Worm (Caenorhabditis elegans) whole organism, L4 larva: ENCODE results near the gene lmd-5.

Experiments
- F10B5.3 ChIP-seq: sonication (generic microtip); optimal IDR thresholded peaks from 2 replicates; lab custom pipeline; 2016; ENCODE audit warnings: mild to moderate bottlenecking, missing genetic modification characterization, missing compliant biosample characterization
- F26F4.8 ChIP-seq: fragments of 200-800 bp; sonication (Bioruptor generic); conservative IDR thresholded peaks from 2 replicates; pipeline ENCODE4 v1.3.6; 2022; ENCODE audit warnings: missing genetic modification characterization, missing compliant biosample characterization
- F37D6.2 ChIP-seq: sonication (generic microtip); optimal IDR thresholded peaks from 2 replicates; lab custom pipeline; 2016; ENCODE audit warnings: mild to moderate bottlenecking, missing genetic modification characterization, missing compliant biosample characterization
- F49E8.2 ChIP-seq: sonication (generic microtip); optimal IDR thresholded peaks from 2 replicates; lab custom pipeline; 2016; ENCODE audit warnings: missing compliant biosample characterization, mild to moderate bottlenecking, missing genetic modification characterization, borderline replicate concordance
- R02D3.7 ChIP-seq: fragments of 150-350 bp; sonication (generic microtip); optimal IDR thresholded peaks from 3 replicates; lab custom pipeline; 2014; ENCODE audit warnings: missing biosample characterization, missing genetic modification characterization
- T26A8.4 ChIP-seq: fragments of 200-800 bp; sonication (Bioruptor generic); IDR thresholded peaks from 2 replicates; pipeline ENCODE4 v1.3.6; 2022; ENCODE audit warnings: missing genetic modification characterization, missing compliant biosample characterization
- Y105C5A.15 ChIP-seq: fragments of 200-800 bp; sonication (Bioruptor generic); IDR thresholded peaks from 2 replicates; pipeline ENCODE4 v1.3.6; 2022; ENCODE audit warnings: missing genetic modification characterization, missing compliant biosample characterization
- Y5F2A.4 ChIP-seq: fragments of 200-800 bp; sonication (Bioruptor generic); optimal IDR thresholded peaks from 2 replicates; lab custom pipeline; 2018; ENCODE audit warnings: mild to moderate bottlenecking, missing genetic modification characterization, missing compliant biosample characterization
- Y75B8A.6 ChIP-seq: fragments of 200-800 bp; sonication (Bioruptor generic); IDR thresholded peaks from 2 replicates; pipeline ENCODE4 v1.3.6; 2022; ENCODE audit warnings: missing genetic modification reagents, missing genetic modification characterization, missing compliant biosample characterization
- ZK337.2 ChIP-seq: fragments of 200-800 bp; sonication (Bioruptor generic); IDR thresholded peaks from 2 replicates; pipeline ENCODE4 v1.3.6; 2022; ENCODE audit warnings: missing genetic modification reagents, missing genetic modification characterization, missing compliant biosample characterization
- ZK546.5 ChIP-seq, 2 experiments: sonication (generic microtip); optimal IDR thresholded peaks; 2 replicates each; lab custom pipeline; 2017; ENCODE audit warnings: missing biosample characterization in 2 of 2, missing genetic modification characterization in 2 of 2
- aly-2 ChIP-seq: sonication (generic microtip); optimal IDR thresholded peaks from 2 replicates; lab custom pipeline; 2018; ENCODE audit warnings: missing biosample characterization, missing genetic modification characterization
- attf-4 ChIP-seq: sonication (generic microtip); optimal IDR thresholded peaks from 3 replicates; lab custom pipeline; 2017; ENCODE audit warnings: missing biosample characterization, missing genetic modification characterization
- ceh-28 ChIP-seq: fragments of 150-350 bp; optimal IDR thresholded peaks from 2 replicates; lab custom pipeline; 2014; ENCODE audit warnings: missing biosample characterization, missing genetic modification reagents, missing genetic modification characterization
- ceh-32 ChIP-seq: sonication (generic microtip); optimal IDR thresholded peaks from 2 replicates; lab custom pipeline; 2016; ENCODE audit warnings: mild to moderate bottlenecking, missing genetic modification characterization, missing compliant biosample characterization; ENCODE audit not compliant: poor library complexity
- ceh-62 ChIP-seq: sonication (generic microtip); optimal IDR thresholded peaks from 2 replicates; lab custom pipeline; 2017; ENCODE audit warnings: missing biosample characterization, missing genetic modification characterization
- cey-2 ChIP-seq: sonication (generic microtip); optimal IDR thresholded peaks from 3 replicates; lab custom pipeline; 2017; ENCODE audit warnings: missing genetic modification characterization, mild to moderate bottlenecking, missing compliant biosample characterization, antibody characterized with exemption, borderline replicate concordance; ENCODE audit not compliant: insufficient read depth
- daf-12 ChIP-seq: fragments of 150-350 bp; optimal IDR thresholded peaks from 2 replicates; lab custom pipeline; 2014; ENCODE audit warnings: missing biosample characterization, missing genetic modification reagents, missing genetic modification characterization
- daf-16 ChIP-seq, 3 experiments: sonication (generic microtip); optimal IDR thresholded peaks; 2 replicates each; lab custom pipeline; 2016 to 2017; ENCODE audit warnings: missing genetic modification characterization in 3 of 3, missing genetic modification reagents in 3 of 3, mild to moderate bottlenecking in 2 of 3, missing compliant biosample characterization in 2 of 3, missing biosample characterization in 1 of 3, moderate library complexity in 1 of 3
- daf-19 ChIP-seq: fragments of 200-800 bp; sonication (Bioruptor generic); conservative IDR thresholded peaks from 2 replicates; pipeline ENCODE4 v1.3.6; 2022; ENCODE audit warnings: missing genetic modification characterization, missing compliant biosample characterization
- daf-8 ChIP-seq: fragments of 200-800 bp; sonication (Bioruptor generic); IDR thresholded peaks from 2 replicates; pipeline ENCODE4 v1.3.6; 2022; ENCODE audit warnings: missing genetic modification characterization, missing compliant biosample characterization
- hlh-11 ChIP-seq: fragments of 200-800 bp; sonication (Bioruptor generic); optimal IDR thresholded peaks from 2 replicates; lab custom pipeline; 2018; ENCODE audit warnings: mild to moderate bottlenecking, missing genetic modification characterization, missing compliant biosample characterization
- hlh-30 ChIP-seq: sonication (generic microtip); optimal IDR thresholded peaks from 2 replicates; lab custom pipeline; 2017; ENCODE audit warnings: antibody characterized with exemption, mild to moderate bottlenecking, missing genetic modification characterization, missing compliant biosample characterization; ENCODE audit not compliant: insufficient read depth
- hmg-1.1 ChIP-seq: fragments of 200-800 bp; sonication (Bioruptor generic); IDR thresholded peaks from 2 replicates; pipeline ENCODE4 v1.3.6; 2022; ENCODE audit warnings: missing genetic modification reagents, missing genetic modification characterization, missing compliant biosample characterization
- lin-13 ChIP-seq: fragments of 150-350 bp; optimal IDR thresholded peaks from 2 replicates; lab custom pipeline; 2014; ENCODE audit warnings: missing biosample characterization, missing genetic modification reagents, missing genetic modification characterization
- lin-29 ChIP-seq: fragments of 200-800 bp; sonication (Bioruptor generic); IDR thresholded peaks from 2 replicates; pipeline ENCODE4 v1.3.6; 2022; ENCODE audit warnings: missing genetic modification reagents, missing genetic modification characterization, missing compliant biosample characterization
- lin-38 ChIP-seq: fragments of 200-800 bp; sonication (Bioruptor generic); IDR thresholded peaks from 2 replicates; pipeline ENCODE4 v1.3.6; 2022; ENCODE audit warnings: missing genetic modification reagents, missing genetic modification characterization, missing compliant biosample characterization
- mdl-1 ChIP-seq, 2 experiments: fragments of 150-350 bp in 1 of 2; sonication (generic microtip) in 1 of 2; optimal IDR thresholded peaks; 2 replicates each; lab custom pipeline; 2014 to 2017; ENCODE audit warnings: missing biosample characterization in 2 of 2, missing genetic modification characterization in 2 of 2
- mdt-29 ChIP-seq: fragments of 200-800 bp; sonication (Bioruptor generic); IDR thresholded peaks from 2 replicates; pipeline ENCODE4 v1.3.6; 2022; ENCODE audit warnings: missing genetic modification reagents, missing genetic modification characterization, missing compliant biosample characterization
- mep-1 ChIP-seq: fragments of 150-350 bp; sonication (generic microtip); optimal IDR thresholded peaks from 3 replicates; lab custom pipeline; 2014; ENCODE audit warnings: missing biosample characterization, missing genetic modification characterization
- nhr-102 ChIP-seq: sonication (generic microtip); optimal IDR thresholded peaks from 2 replicates; lab custom pipeline; 2016; ENCODE audit warnings: mild to moderate bottlenecking, missing genetic modification characterization, moderate library complexity, missing compliant biosample characterization
- nhr-111 ChIP-seq: fragments of 200-800 bp; sonication (Bioruptor generic); optimal IDR thresholded peaks from 2 replicates; lab custom pipeline; 2018; ENCODE audit warnings: mild to moderate bottlenecking, missing genetic modification characterization, missing compliant biosample characterization
- nhr-25 ChIP-seq: sonication (generic microtip); optimal IDR thresholded peaks from 2 replicates; lab custom pipeline; 2017; ENCODE audit warnings: missing genetic modification characterization, mild to moderate bottlenecking, missing compliant biosample characterization, antibody characterized with exemption, moderate library complexity, borderline replicate concordance; ENCODE audit not compliant: insufficient read depth
- nhr-42 ChIP-seq: fragments of 200-800 bp; sonication (Bioruptor generic); IDR thresholded peaks from 2 replicates; pipeline ENCODE4 v1.3.6; 2022; ENCODE audit warnings: missing genetic modification characterization, missing compliant biosample characterization
- nhr-6 ChIP-seq: fragments of 150-350 bp; optimal IDR thresholded peaks from 2 replicates; lab custom pipeline; 2014; ENCODE audit warnings: missing biosample characterization, missing genetic modification characterization
- nhr-76 ChIP-seq: fragments of 150-350 bp; optimal IDR thresholded peaks from 2 replicates; lab custom pipeline; 2014; ENCODE audit warnings: missing biosample characterization, missing genetic modification characterization
- pha-4 ChIP-seq, 2 experiments: fragments of 150-350 bp in 1 of 2; fragments of 200-800 bp in 1 of 2; sonication (Bioruptor generic) in 1 of 2; IDR thresholded peaks in 1 of 2; optimal IDR thresholded peaks in 1 of 2; 2 replicates each; pipeline versions ENCODE4 v1.3.6 to Lab custom; 2014 to 2022; ENCODE audit warnings: missing genetic modification characterization in 2 of 2, missing genetic modification reagents in 2 of 2, missing biosample characterization in 1 of 2, missing compliant biosample characterization in 1 of 2
- php-3 ChIP-seq: fragments of 200-800 bp; sonication (Bioruptor generic); IDR thresholded peaks from 2 replicates; pipeline ENCODE4 v1.3.6; 2022; ENCODE audit warnings: missing genetic modification reagents, missing genetic modification characterization, missing compliant biosample characterization
- rbr-2 ChIP-seq: sonication (generic microtip); optimal IDR thresholded peaks from 2 replicates; lab custom pipeline; 2016; ENCODE audit warnings: missing genotype, missing genetic modification characterization, missing compliant biosample characterization
- set-16 ChIP-seq: fragments of 200-800 bp; sonication (Bioruptor generic); IDR thresholded peaks from 2 replicates; pipeline ENCODE4 v1.3.6; 2022; ENCODE audit warnings: missing genetic modification reagents, missing genetic modification characterization, missing compliant biosample characterization
- skn-1 ChIP-seq: fragments of 150-350 bp; optimal IDR thresholded peaks from 2 replicates; lab custom pipeline; 2014; ENCODE audit warnings: missing biosample characterization, missing genetic modification characterization
- snpc-1.2 ChIP-seq: fragments of 200-800 bp; sonication (Bioruptor generic); IDR thresholded peaks from 2 replicates; pipeline ENCODE4 v1.3.6; 2022; ENCODE audit warnings: missing genetic modification reagents, missing genetic modification characterization, missing compliant biosample characterization
- snpc-4 ChIP-seq: fragments of 150-350 bp; optimal IDR thresholded peaks from 2 replicates; lab custom pipeline; 2014; ENCODE audit warnings: missing biosample characterization, missing genetic modification characterization
- tag-97 ChIP-seq: fragments of 200-800 bp; sonication (Bioruptor generic); IDR thresholded peaks from 2 replicates; pipeline ENCODE4 v1.3.6; 2022; ENCODE audit warnings: missing genetic modification characterization, missing compliant biosample characterization
- tra-1 ChIP-seq: fragments of 200-800 bp; sonication (Bioruptor generic); IDR thresholded peaks from 2 replicates; pipeline ENCODE4 v1.3.6; 2022; ENCODE audit warnings: missing genetic modification reagents, missing genetic modification characterization, missing compliant biosample characterization
- unc-130 ChIP-seq: sonication (generic microtip); optimal IDR thresholded peaks from 2 replicates; lab custom pipeline; 2016; ENCODE audit warnings: missing genetic modification reagents, missing genetic modification characterization, missing compliant biosample characterization
- unc-39 ChIP-seq: sonication (generic microtip); optimal IDR thresholded peaks from 2 replicates; lab custom pipeline; 2017; ENCODE audit warnings: missing biosample characterization, missing genetic modification characterization
- zip-11 ChIP-seq: fragments of 200-800 bp; sonication (Bioruptor generic); IDR thresholded peaks from 2 replicates; pipeline ENCODE4 v1.3.6; 2022; ENCODE audit warnings: missing genetic modification characterization, missing compliant biosample characterization
- zip-2 ChIP-seq: fragments of 150-350 bp; optimal IDR thresholded peaks from 2 replicates; lab custom pipeline; 2014; ENCODE audit warnings: missing biosample characterization, missing genetic modification characterization

The lmd-5 gene

DNA sequence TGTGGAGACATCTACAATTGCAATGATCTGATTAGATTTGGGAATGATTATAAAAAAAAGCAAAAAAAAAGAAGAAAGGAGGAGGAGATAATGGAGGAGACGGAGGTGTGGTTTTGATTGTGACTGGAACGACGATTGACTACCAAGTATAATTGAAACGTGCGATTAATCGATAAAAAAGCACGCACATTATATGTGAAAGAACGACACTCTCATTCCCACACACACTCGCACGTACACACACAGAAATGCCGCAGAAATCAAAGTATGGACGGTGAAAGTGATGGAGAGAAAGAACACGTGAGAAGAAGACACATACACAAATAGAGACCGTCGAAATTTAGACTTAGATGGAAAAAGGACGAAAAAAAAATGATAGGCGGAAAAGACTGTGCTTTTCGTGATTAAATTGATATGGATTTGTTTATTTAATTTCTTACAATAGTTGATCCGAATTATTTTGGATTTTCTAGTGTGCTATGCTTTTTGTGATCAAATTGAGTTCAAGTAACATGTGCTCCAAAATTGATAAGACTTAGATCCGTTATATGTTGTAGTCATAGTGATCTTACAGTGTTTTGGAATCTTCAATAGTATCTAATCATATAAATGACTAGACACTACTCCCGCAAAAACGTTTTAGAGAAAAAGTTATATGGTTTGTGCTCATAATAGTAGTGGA is 29.6 kb upstream of the lmd-5 start, which contains the start of gene nhr-135 (continued):
- no peak for TF ChIP-seq zip-11 (GFP tag; lab: Robert Waterston, UW)
- TF ChIP-seq mdt-29 (GFP tag; lab: Robert Waterston, UW): no peak
- TF ChIP-seq hlh-11 (tag; lab: Kevin White, UChicago): peak; percentile 93
- TF ChIP-seq nhr-102 (tag; lab: Kevin White, UChicago): peak; percentile 90
- no peak for TF ChIP-seq Y75B8A.6
- TF ChIP-seq F26F4.8 (GFP tag; lab: Robert Waterston, UW): no peak
- no peak for TF ChIP-seq aly-2 (tag; lab: Kevin White, UChicago)
- TF ChIP-seq snpc-1.2 (GFP tag; lab: Robert Waterston, UW): no peak
- peak; percentile 24 for TF ChIP-seq nhr-25 (tag; lab: Kevin White, UChicago)
- no peak for TF ChIP-seq hmg-1.1 (GFP tag; lab: Robert Waterston, UW)
- no peak for TF ChIP-seq set-16 (GFP tag; lab: Robert Waterston, UW)
- no peak for TF ChIP-seq snpc-4 (tag; lab: Kevin White, UChicago)
- TF ChIP-seq attf-4: no peak
- peak; percentile 6 for TF ChIP-seq nhr-6 (tag; lab: Kevin White, UChicago)
- no peak for TF ChIP-seq daf-19 (GFP tag; lab: Robert Waterston, UW)
- TF ChIP-seq pha-4 (GFP tag; IDR thresholded peaks at IDR 0.05; lab: Robert Waterston, UW): no peak
- no peak for TF ChIP-seq pha-4 (tag; optimal IDR thresholded peaks at IDR 0.05; lab: Kevin White, UChicago)
- TF ChIP-seq F10B5.3 (tag; lab: Kevin White, UChicago): no peak
- no peak for TF ChIP-seq Y105C5A.15
- 0 out of 2 replicates have a peak, but pooled peaks have one; percentile 37 for TF ChIP-seq php-3 (GFP tag; lab: Robert Waterston, UW)
- peak; percentile 5 for TF ChIP-seq cey-2 (tag; lab: Kevin White, UChicago)
- no peak for TF ChIP-seq ZK546.5 (tag; optimal IDR thresholded peaks at IDR 0.05; lab: Kevin White, UChicago)
- no peak for TF ChIP-seq skn-1 (tag; lab: Kevin White, UChicago)
- no peak for TF ChIP-seq lin-38
- no peak for TF ChIP-seq nhr-111 (GFP tag; lab: Kevin White, UChicago)
- TF ChIP-seq tra-1 (GFP tag; lab: Robert Waterston, UW): peak; percentile 76; the same call in 1 of the 2 replicates
- peak; percentile 72 for TF ChIP-seq mep-1
- TF ChIP-seq ceh-62 (tag; lab: Kevin White, UChicago): no peak
- no peak for TF ChIP-seq ceh-32
- TF ChIP-seq ceh-28 (tag; lab: Kevin White, UChicago): no peak
- TF ChIP-seq mdl-1 (tag; optimal IDR thresholded peaks at IDR 0.05; lab: Kevin White, UChicago): peak; percentile 82 to 97
- no peak for TF ChIP-seq daf-8 (GFP tag; lab: Robert Waterston, UW)
- no peak for TF ChIP-seq lin-29 (GFP tag; lab: Robert Waterston, UW)
- TF ChIP-seq nhr-42 (GFP tag; lab: Robert Waterston, UW): no peak
- TF ChIP-seq Y5F2A.4: no peak
- TF ChIP-seq ZK337.2 (GFP tag; lab: Robert Waterston, UW): no peak
- no peak for TF ChIP-seq unc-39 (tag; lab: Kevin White, UChicago)
- TF ChIP-seq daf-16 (GFP tag; optimal IDR thresholded peaks at IDR 0.05; lab: Kevin White, UChicago): peak in 1 of 2 experiments; percentile 7
- peak; percentile 84 for TF ChIP-seq daf-16 (tag; optimal IDR thresholded peaks at IDR 0.05; lab: Kevin White, UChicago)
- no peak for TF ChIP-seq zip-2 (tag; lab: Kevin White, UChicago)
- no peak for TF ChIP-seq F49E8.2 (tag; lab: Kevin White, UChicago)
- TF ChIP-seq F37D6.2 (tag; lab: Kevin White, UChicago): no peak
- TF ChIP-seq tag-97 (GFP tag; lab: Robert Waterston, UW): no peak
- TF ChIP-seq rbr-2: no peak
- TF ChIP-seq unc-130 (GFP tag; lab: Kevin White, UChicago): no peak
- TF ChIP-seq lin-13 (GFP tag; lab: Kevin White, UChicago): no peak
- TF ChIP-seq R02D3.7 (tag; lab: Kevin White, UChicago): no peak
- TF ChIP-seq T26A8.4 (GFP tag; lab: Robert Waterston, UW): no peak
- TF ChIP-seq hlh-30 (tag; lab: Kevin White, UChicago): peak; percentile 90
- no peak for TF ChIP-seq daf-12 (tag; lab: Kevin White, UChicago)
- TF ChIP-seq nhr-76 (tag; lab: Kevin White, UChicago): peak; percentile 7
